Worm (Caenorhabditis elegans) whole organism, late embryonic: ENCODE measurements around the gene cnx-1.
A peak's percentile ranks its signal among the peaks of the same experiment; 100 is the strongest.

ENCODE experiments used
- C38D4.7 ChIP-seq: fragments of 200-800 bp; sonication (Bioruptor generic); optimal IDR thresholded peaks from 2 replicates; lab custom pipeline; 2018; ENCODE audit warnings: mild to moderate bottlenecking, missing genetic modification characterization, moderate library complexity, missing compliant biosample characterization
- F13H6.1 ChIP-seq: sonication (generic microtip); optimal IDR thresholded peaks from 2 replicates; lab custom pipeline; 2016; ENCODE audit warnings: missing genetic modification characterization, missing compliant biosample characterization
- K09A11.1 ChIP-seq: sonication (generic microtip); optimal IDR thresholded peaks from 2 replicates; lab custom pipeline; 2017; ENCODE audit warnings: antibody characterized with exemption, mild to moderate bottlenecking, missing genetic modification characterization, missing compliant biosample characterization; ENCODE audit not compliant: insufficient read depth
- ahr-1 ChIP-seq: sonication (generic microtip); optimal IDR thresholded peaks from 2 replicates; lab custom pipeline; 2016; ENCODE audit warnings: missing genetic modification characterization, missing compliant biosample characterization
- ceh-14 ChIP-seq: sonication (generic microtip); optimal IDR thresholded peaks from 2 replicates; lab custom pipeline; 2016; ENCODE audit warnings: missing genotype, missing genetic modification characterization, missing compliant biosample characterization
- ceh-18 ChIP-seq: sonication (generic microtip); optimal IDR thresholded peaks from 2 replicates; lab custom pipeline; 2016; ENCODE audit warnings: missing genetic modification characterization, missing compliant biosample characterization
- ceh-19 ChIP-seq: fragments of 200-800 bp; sonication (Bioruptor generic); optimal IDR thresholded peaks from 2 replicates; lab custom pipeline; 2018; ENCODE audit warnings: mild to moderate bottlenecking, missing genetic modification characterization, missing compliant biosample characterization
- ceh-2 ChIP-seq: sonication (generic microtip); optimal IDR thresholded peaks from 2 replicates; lab custom pipeline; 2016; ENCODE audit warnings: missing genotype, missing genetic modification characterization, missing compliant biosample characterization
- ceh-24 ChIP-seq: sonication (generic microtip); optimal IDR thresholded peaks from 2 replicates; lab custom pipeline; 2016; ENCODE audit warnings: mild to moderate bottlenecking, missing genetic modification characterization, missing compliant biosample characterization
- ceh-34 ChIP-seq: sonication (generic microtip); optimal IDR thresholded peaks from 2 replicates; lab custom pipeline; 2016; ENCODE audit warnings: mild to moderate bottlenecking, missing genetic modification characterization, missing compliant biosample characterization
- ceh-45 ChIP-seq: fragments of 200-800 bp; sonication (Bioruptor generic); IDR thresholded peaks from 2 replicates; pipeline ENCODE4 v1.3.6; 2022; ENCODE audit warnings: missing genetic modification reagents, missing genetic modification characterization, missing compliant biosample characterization
- ceh-6 ChIP-seq: fragments of 200-800 bp; sonication (Bioruptor generic); optimal IDR thresholded peaks from 2 replicates; lab custom pipeline; 2018; ENCODE audit warnings: mild to moderate bottlenecking, missing genetic modification characterization, missing compliant biosample characterization
- ceh-9 ChIP-seq: sonication (generic microtip); optimal IDR thresholded peaks from 2 replicates; lab custom pipeline; 2016; ENCODE audit warnings: mild to moderate bottlenecking, missing genetic modification characterization, inconsistent platforms, missing compliant biosample characterization
- che-1 ChIP-seq: sonication (generic microtip); optimal IDR thresholded peaks from 2 replicates; lab custom pipeline; 2016; ENCODE audit warnings: mild to moderate bottlenecking, missing genetic modification characterization, missing compliant biosample characterization
- dmd-4 ChIP-seq: sonication (generic microtip); optimal IDR thresholded peaks from 2 replicates; lab custom pipeline; 2016; ENCODE audit warnings: borderline replicate concordance, missing genetic modification characterization, missing compliant biosample characterization
- dve-1 ChIP-seq: sonication (generic microtip); optimal IDR thresholded peaks from 2 replicates; lab custom pipeline; 2017; ENCODE audit warnings: antibody characterized with exemption, mild to moderate bottlenecking, missing genetic modification characterization, missing compliant biosample characterization
- elt-2 ChIP-seq: sonication (generic microtip); optimal IDR thresholded peaks from 2 replicates; lab custom pipeline; 2016; ENCODE audit warnings: missing genetic modification reagents, missing genetic modification characterization, missing compliant biosample characterization
- ets-4 ChIP-seq: sonication (generic microtip); optimal IDR thresholded peaks from 2 replicates; lab custom pipeline; 2016; ENCODE audit warnings: missing genetic modification characterization, missing compliant biosample characterization
- fax-1 ChIP-seq: sonication (generic microtip); optimal IDR thresholded peaks from 2 replicates; lab custom pipeline; 2016; ENCODE audit warnings: missing genotype, missing genetic modification characterization, missing compliant biosample characterization
- fkh-10 ChIP-seq: fragments of 150-350 bp; optimal IDR thresholded peaks from 2 replicates; lab custom pipeline; 2014; ENCODE audit warnings: missing biosample characterization, missing genetic modification reagents, missing genetic modification characterization
- fkh-6 ChIP-seq: sonication (generic microtip); optimal IDR thresholded peaks from 2 replicates; lab custom pipeline; 2016; ENCODE audit warnings: missing genetic modification characterization, missing compliant biosample characterization
- gmeb-2 ChIP-seq: sonication (generic microtip); optimal IDR thresholded peaks from 2 replicates; lab custom pipeline; 2016; ENCODE audit warnings: missing genetic modification characterization, inconsistent platforms, missing compliant biosample characterization
- hlh-13 ChIP-seq: fragments of 200-800 bp; sonication (Bioruptor generic); optimal IDR thresholded peaks from 2 replicates; lab custom pipeline; 2018; ENCODE audit warnings: mild to moderate bottlenecking, missing genetic modification characterization, missing compliant biosample characterization
- hlh-15 ChIP-seq: sonication (generic microtip); optimal IDR thresholded peaks from 2 replicates; lab custom pipeline; 2016; ENCODE audit warnings: missing genetic modification characterization, missing compliant biosample characterization
- hlh-30 ChIP-seq: sonication (generic microtip); optimal IDR thresholded peaks from 2 replicates; lab custom pipeline; 2017; ENCODE audit warnings: antibody characterized with exemption, missing genetic modification characterization, missing compliant biosample characterization; ENCODE audit not compliant: insufficient read depth
- hlh-6 ChIP-seq: sonication (generic microtip); optimal IDR thresholded peaks from 2 replicates; lab custom pipeline; 2016; ENCODE audit warnings: missing genotype, missing genetic modification characterization, missing compliant biosample characterization
- hlh-8 ChIP-seq: sonication (generic microtip); optimal IDR thresholded peaks from 2 replicates; lab custom pipeline; 2016; ENCODE audit warnings: missing genotype, missing genetic modification characterization, missing compliant biosample characterization
- lim-6 ChIP-seq: sonication (generic microtip); optimal IDR thresholded peaks from 2 replicates; lab custom pipeline; 2016; ENCODE audit warnings: missing genetic modification characterization, missing compliant biosample characterization
- lin-11 ChIP-seq: fragments of 200-800 bp; sonication (Bioruptor generic); optimal IDR thresholded peaks from 2 replicates; lab custom pipeline; 2018; ENCODE audit warnings: mild to moderate bottlenecking, missing genetic modification characterization, missing compliant biosample characterization
- mec-3 ChIP-seq: sonication (generic microtip); optimal IDR thresholded peaks from 2 replicates; lab custom pipeline; 2016; ENCODE audit warnings: borderline replicate concordance, missing genetic modification characterization, missing compliant biosample characterization
- nfya-1 ChIP-seq: sonication (generic microtip); optimal IDR thresholded peaks from 2 replicates; lab custom pipeline; 2017; ENCODE audit warnings: missing genetic modification characterization, mild to moderate bottlenecking, missing compliant biosample characterization, antibody characterized with exemption, moderate library complexity
- nhr-11 ChIP-seq: fragments of 150-350 bp; optimal IDR thresholded peaks from 2 replicates; lab custom pipeline; 2014; ENCODE audit warnings: missing biosample characterization, missing genetic modification characterization
- nhr-232 ChIP-seq: sonication (generic microtip); optimal IDR thresholded peaks from 2 replicates; lab custom pipeline; 2016; ENCODE audit warnings: missing genetic modification characterization, missing compliant biosample characterization
- npax-4 ChIP-seq: sonication (generic microtip); optimal IDR thresholded peaks from 2 replicates; lab custom pipeline; 2016; ENCODE audit warnings: missing genetic modification characterization, missing compliant biosample characterization
- pag-3 ChIP-seq: sonication (generic microtip); optimal IDR thresholded peaks from 2 replicates; lab custom pipeline; 2016; ENCODE audit warnings: missing compliant biosample characterization, missing genetic modification characterization, borderline replicate concordance
- pat-9 ChIP-seq: fragments of 200-800 bp; sonication (Bioruptor generic); optimal IDR thresholded peaks from 2 replicates; lab custom pipeline; 2018; ENCODE audit warnings: mild to moderate bottlenecking, missing genetic modification characterization, moderate library complexity, missing compliant biosample characterization
- pax-1 ChIP-seq: fragments of 150-350 bp; optimal IDR thresholded peaks from 2 replicates; lab custom pipeline; 2014; ENCODE audit warnings: missing biosample characterization, missing genetic modification characterization
- pha-2 ChIP-seq: sonication (generic microtip); optimal IDR thresholded peaks from 2 replicates; lab custom pipeline; 2017; ENCODE audit warnings: mild to moderate bottlenecking, missing genetic modification characterization, missing compliant biosample characterization
- pha-4 ChIP-seq: fragments of 150-350 bp; optimal IDR thresholded peaks from 2 replicates; lab custom pipeline; 2018; ENCODE audit warnings: missing biosample characterization, missing genetic modification reagents, missing genetic modification characterization
- pqm-1 ChIP-seq: sonication (generic microtip); optimal IDR thresholded peaks from 2 replicates; lab custom pipeline; 2016; ENCODE audit warnings: missing genetic modification characterization, missing compliant biosample characterization
- pros-1 ChIP-seq: fragments of 150-350 bp; optimal IDR thresholded peaks from 2 replicates; lab custom pipeline; 2014; ENCODE audit warnings: missing biosample characterization, missing genetic modification reagents, missing genetic modification characterization
- ref-2 ChIP-seq: sonication (generic microtip); optimal IDR thresholded peaks from 2 replicates; lab custom pipeline; 2016; ENCODE audit warnings: missing genetic modification characterization, missing compliant biosample characterization
- rnt-1 ChIP-seq: sonication (generic microtip); optimal IDR thresholded peaks from 2 replicates; lab custom pipeline; 2016; ENCODE audit warnings: missing genetic modification characterization, missing compliant biosample characterization
- sdc-2 ChIP-seq: sonication (generic microtip); optimal IDR thresholded peaks from 2 replicates; lab custom pipeline; 2016; ENCODE audit warnings: missing genotype, missing genetic modification characterization, missing compliant biosample characterization
- sox-2 ChIP-seq: fragments of 200-800 bp; sonication (Bioruptor generic); IDR thresholded peaks from 2 replicates; pipeline ENCODE4 v1.3.6; 2022; ENCODE audit warnings: missing genetic modification reagents, missing genetic modification characterization, missing compliant biosample characterization
- sox-4 ChIP-seq: sonication (generic microtip); optimal IDR thresholded peaks from 2 replicates; lab custom pipeline; 2017; ENCODE audit warnings: mild to moderate bottlenecking, missing genetic modification characterization, inconsistent platforms, missing compliant biosample characterization
- tbx-2 ChIP-seq: sonication (generic microtip); optimal IDR thresholded peaks from 2 replicates; lab custom pipeline; 2016; ENCODE audit warnings: missing genetic modification characterization, missing compliant biosample characterization
- ttx-3 ChIP-seq: sonication (generic microtip); optimal IDR thresholded peaks from 2 replicates; lab custom pipeline; 2016; ENCODE audit warnings: missing genetic modification reagents, missing genetic modification characterization, missing compliant biosample characterization
- unc-42 ChIP-seq: sonication (generic microtip); optimal IDR thresholded peaks from 2 replicates; lab custom pipeline; 2016; ENCODE audit warnings: missing genotype, missing genetic modification characterization, missing compliant biosample characterization
- unc-55 ChIP-seq: sonication (generic microtip); optimal IDR thresholded peaks from 2 replicates; lab custom pipeline; 2017; ENCODE audit warnings: missing biosample characterization, missing genetic modification reagents, missing genetic modification characterization
- zip-5 ChIP-seq: sonication (generic microtip); optimal IDR thresholded peaks from 2 replicates; lab custom pipeline; 2016; ENCODE audit warnings: missing genetic modification characterization, missing compliant biosample characterization

cnx-1 gene

DNA sequence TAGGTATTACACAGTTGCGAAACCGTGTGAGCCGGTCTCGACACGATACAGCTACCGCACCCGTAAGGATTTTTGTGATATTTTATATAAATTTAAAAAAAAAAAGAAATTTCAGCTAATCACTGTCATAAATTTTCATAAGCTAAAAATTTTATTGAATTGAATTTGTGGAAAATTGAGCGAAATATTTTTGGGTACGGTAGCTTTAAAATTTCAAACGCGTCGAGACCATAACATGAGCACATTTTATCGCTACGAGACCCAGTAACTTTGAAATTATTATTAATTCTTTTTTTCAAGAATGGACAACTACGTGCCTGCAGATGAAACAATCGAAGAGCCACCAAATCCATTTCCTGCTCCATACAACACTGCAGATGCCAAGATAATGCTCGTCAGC is 3.8 kb downstream of the cnx-1 start, which contains the start of gene ZK632.14:
ZK632.14 (plus strand) TSS at position 301 of the 400 bp plus-strand sequence.
- TF ChIP-seq ets-4 (tag; lab: Kevin White, UChicago) (no peak), ceh-2 (no peak), lim-6 (tag; lab: Kevin White, UChicago) (no peak), elt-2 (tag; lab: Kevin White, UChicago) (no peak), pha-4 (no peak), hlh-30 (tag; lab: Kevin White, UChicago) (no peak), pqm-1 (tag; lab: Kevin White, UChicago) (no peak), ceh-34 (tag; lab: Kevin White, UChicago) (no peak), nhr-232 (no peak), ahr-1 (tag; lab: Kevin White, UChicago) (no peak), gmeb-2 (tag; lab: Kevin White, UChicago) (no peak), dmd-4 (tag; lab: Kevin White, UChicago) (no peak), nhr-11 (no peak), mec-3 (tag; lab: Kevin White, UChicago) (no peak)

DNA sequence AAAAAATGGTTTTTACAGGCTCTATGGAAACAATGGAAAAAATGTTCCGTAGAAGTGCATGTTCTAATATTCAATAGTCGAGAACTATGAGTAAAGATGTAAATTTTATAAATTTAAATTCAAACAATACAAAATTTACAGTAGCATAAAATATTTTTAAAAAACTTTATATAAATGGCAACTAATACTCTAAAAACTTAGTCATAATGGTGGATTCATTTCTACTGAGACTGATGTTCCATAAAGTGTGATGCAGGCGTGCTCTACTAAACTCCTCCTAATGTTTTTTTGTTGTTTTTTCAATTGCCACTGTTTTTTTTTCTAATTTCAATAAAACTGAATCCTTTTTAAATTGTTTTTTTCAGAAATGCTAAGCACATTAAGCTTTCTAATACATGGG is 8.8 kb downstream of the cnx-1 start, which contains the start of gene gtap-2:
gtap-2 (plus strand) TSS at position 366 of the 400 bp plus-strand sequence.
- TF ChIP-seq sox-4 (no peak), F13H6.1 (no peak), pqm-1 (tag; lab: Kevin White, UChicago) (no peak), pax-1 (tag; lab: Kevin White, UChicago) (no peak), fkh-10 (GFP tag; lab: Kevin White, UChicago) (no peak), sdc-2 (no peak), zip-5 (peak; percentile 73), unc-42 (no peak), ceh-19 (no peak), npax-4 (tag; lab: Kevin White, UChicago) (no peak), sox-2 (GFP tag; lab: Robert Waterston, UW) (no peak), ceh-9 (tag; lab: Kevin White, UChicago) (no peak), pag-3 (tag; lab: Kevin White, UChicago) (no peak), tbx-2 (tag; lab: Kevin White, UChicago) (peak; percentile 77), ref-2 (tag; lab: Kevin White, UChicago) (no peak), hlh-30 (tag; lab: Kevin White, UChicago) (no peak), lin-11 (tag; lab: Kevin White, UChicago) (no peak), fkh-6 (no peak), hlh-6 (no peak), pat-9 (tag; lab: Kevin White, UChicago) (no peak), nhr-11 (no peak), rnt-1 (tag; lab: Kevin White, UChicago) (no peak), ceh-45 (no peak), hlh-13 (GFP tag; lab: Kevin White, UChicago) (no peak), ceh-18 (no peak), unc-55 (GFP tag; lab: Kevin White, UChicago) (no peak), pros-1 (tag; lab: Kevin White, UChicago) (no peak), ceh-6 (no peak), hlh-15 (no peak), ttx-3 (tag; lab: Kevin White, UChicago) (no peak), elt-2 (tag; lab: Kevin White, UChicago) (peak; percentile 45), fax-1 (tag; lab: Kevin White, UChicago) (peak; percentile 48), nfya-1 (tag; lab: Kevin White, UChicago) (no peak), hlh-8 (tag; lab: Kevin White, UChicago) (peak; percentile 70), ceh-14 (peak; percentile 5), pha-2 (no peak), ahr-1 (tag; lab: Kevin White, UChicago) (no peak), K09A11.1 (tag; lab: Kevin White, UChicago) (no peak), C38D4.7 (no peak), che-1 (tag; lab: Kevin White, UChicago) (no peak), dve-1 (no peak), mec-3 (tag; lab: Kevin White, UChicago) (no peak), ceh-24 (tag; lab: Kevin White, UChicago) (no peak)
